Fruit fly (Drosophila melanogaster): ENCODE results near the gene CycD.
A peak's percentile ranks its signal among the peaks of the same experiment; 100 is the strongest.

CycD gene

DNA sequence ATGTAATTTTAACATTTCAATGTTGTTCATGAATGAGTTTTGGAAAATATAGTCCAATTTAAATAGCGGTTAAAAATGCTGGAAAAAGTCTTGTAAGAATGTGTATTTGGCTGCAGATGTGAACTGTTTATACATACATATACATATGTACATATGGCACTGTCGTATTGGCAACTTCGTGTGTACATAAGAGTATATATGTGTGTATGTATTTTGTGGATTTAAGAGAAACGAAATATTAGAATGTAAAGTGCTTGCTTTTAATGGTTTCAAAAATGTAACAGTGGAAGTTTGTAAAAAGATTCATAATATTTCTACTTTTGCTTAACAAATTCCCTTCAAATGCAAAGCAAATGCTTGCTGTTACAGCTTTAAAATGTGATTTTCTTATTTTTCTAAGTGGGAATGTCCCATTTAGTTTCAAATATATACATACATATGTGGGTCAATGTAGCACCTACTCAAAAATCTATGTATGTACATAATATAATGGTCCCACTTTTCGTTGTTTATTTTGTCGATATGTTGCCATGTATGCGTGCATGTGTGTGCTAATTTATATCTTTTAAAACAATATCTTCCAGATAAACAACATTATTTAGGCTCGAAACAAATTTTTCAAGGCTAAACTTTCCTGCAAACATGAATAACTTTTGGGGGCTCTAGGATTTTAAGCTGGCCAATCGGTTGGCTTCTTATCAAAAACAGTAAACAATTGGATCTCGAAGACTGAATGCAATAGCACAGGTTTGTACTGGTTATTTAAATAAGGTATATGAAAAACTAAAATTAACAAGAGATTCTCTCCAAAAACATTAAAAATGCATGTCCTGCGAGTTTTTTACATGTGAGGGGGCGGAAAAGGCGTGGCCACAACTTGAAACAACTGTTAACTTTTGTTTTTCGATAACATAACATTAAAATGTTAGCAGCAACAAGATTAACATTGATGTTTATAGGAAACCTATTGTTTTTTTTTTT lies 38.4 kb downstream of the CycD start (continued):
- TF ChIP-seq tna (GFP tag; IDR thresholded peaks at IDR 0.05; ENCODE audit: partially characterized antibody) (no peak), grn (GFP tag; optimal IDR thresholded peaks at IDR 0.05) (peak; percentile 48), rib (GFP tag; IDR thresholded peaks at IDR 0.05) (peak; percentile 20; the same call in 1 of the 2 replicates), ro (GFP tag; IDR thresholded peaks at IDR 0.05) (no peak), otp (GFP tag; IDR thresholded peaks at IDR 0.05) (0 out of 3 replicates have a peak, but pooled peaks have one; percentile 51), D19B (GFP tag; optimal IDR thresholded peaks at IDR 0.05) (no peak), Ptx1 (GFP tag; IDR thresholded peaks at IDR 0.05) (no peak), Atf-2 (GFP tag; optimal IDR thresholded peaks at IDR 0.05) (peak; percentile 39), CG31441 (GFP tag; IDR thresholded peaks at IDR 0.05) (no peak), CG33557 (GFP tag; optimal IDR thresholded peaks at IDR 0.05) (peak; percentile 53), CG13775 (GFP tag; optimal IDR thresholded peaks at IDR 0.05) (peak; percentile 32), YL-1 (GFP tag; optimal IDR thresholded peaks at IDR 0.05) (peak; percentile 37), jigr1 (GFP tag; IDR thresholded peaks at IDR 0.05) (no peak), crp (GFP tag; optimal IDR thresholded peaks at IDR 0.05) (no peak), CG10979 (tag; optimal IDR thresholded peaks at IDR 0.05) (no peak), stc (GFP tag; IDR thresholded peaks at IDR 0.05) (no peak), HHEX (GFP tag; optimal IDR thresholded peaks at IDR 0.05) (peak; percentile 85), CG6175 (GFP tag; IDR thresholded peaks at IDR 0.05) (no peak), CG10209 (GFP tag; optimal IDR thresholded peaks at IDR 0.05) (peak; percentile 77), CG11398 (GFP tag; optimal IDR thresholded peaks at IDR 0.05) (peak; percentile 31), Fer1 (GFP tag; optimal IDR thresholded peaks at IDR 0.05) (peak; percentile 90), gsb-n (tag; optimal IDR thresholded peaks at IDR 0.05) (no peak), HLH4C (GFP tag; IDR thresholded peaks at IDR 0.05; ENCODE audit: partially characterized antibody) (no peak), wor (GFP tag; IDR thresholded peaks at IDR 0.05) (no peak), esg (GFP tag; conservative IDR thresholded peaks at IDR 0.05) (no peak), br (optimal IDR thresholded peaks at IDR 0.05) (no peak), HLH3B (GFP tag; IDR thresholded peaks at IDR 0.05) (peak; percentile 47; the same call in 1 of the 2 replicates), CG15601 (tag; optimal IDR thresholded peaks at IDR 0.05) (no peak), NfI (GFP tag; optimal IDR thresholded peaks at IDR 0.05) (no peak), CG12942 (GFP tag; optimal IDR thresholded peaks at IDR 0.05) (peak; percentile 47), pum (GFP tag; optimal IDR thresholded peaks at IDR 0.05) (peak; percentile 15), croc (GFP tag; conservative IDR thresholded peaks at IDR 0.05) (no peak), sob (GFP tag; IDR thresholded peaks at IDR 0.05) (peak; percentile 66), CG1233 (GFP tag; optimal IDR thresholded peaks at IDR 0.05) (no peak), CG14667 (GFP tag; IDR thresholded peaks at IDR 0.05) (no peak), Gsc (GFP tag; IDR thresholded peaks at IDR 0.05) (no peak), inv (GFP tag; IDR thresholded peaks at IDR 0.05; ENCODE audit: partially characterized antibody) (no peak), CG16863 (GFP tag; optimal IDR thresholded peaks at IDR 0.05) (peak; percentile 51), Hr39 (optimal IDR thresholded peaks at IDR 0.05) (no peak), CG17802 (tag; optimal IDR thresholded peaks at IDR 0.05) (no peak), CG6813 (GFP tag; optimal IDR thresholded peaks at IDR 0.05) (peak; percentile 88), Oaz (GFP tag; IDR thresholded peaks at IDR 0.05) (no peak), Trl (optimal IDR thresholded peaks at IDR 0.05) (no peak), Trl (GFP tag; optimal IDR thresholded peaks at IDR 0.05) (peak; percentile 50), so (GFP tag; IDR thresholded peaks at IDR 0.05) (peak; percentile 82; the same call in 2 of the 3 replicates), mam (GFP tag; optimal IDR thresholded peaks at IDR 0.05) (peak; percentile 4), Rx (GFP tag; IDR thresholded peaks at IDR 0.05) (no peak), Optix (GFP tag; IDR thresholded peaks at IDR 0.05) (no peak), CG8944 (GFP tag; optimal IDR thresholded peaks at IDR 0.05) (no peak), Bteb2 (GFP tag; optimal IDR thresholded peaks at IDR 0.05) (peak; percentile 75)

Measured in whole organism, embryonic.